Worm (Caenorhabditis elegans) whole organism, early embryonic: Measurements from ENCODE around the gene str-165.

ENCODE experiments used
- B0310.2 ChIP-seq: sonication (generic microtip); optimal IDR thresholded peaks from 2 replicates; lab custom pipeline; 2016; ENCODE audit warnings: mild to moderate bottlenecking, missing genetic modification characterization, missing compliant biosample characterization
- F13C5.2 ChIP-seq: sonication (generic microtip); optimal IDR thresholded peaks from 2 replicates; lab custom pipeline; 2017; ENCODE audit warnings: mild to moderate bottlenecking, missing genetic modification characterization, inconsistent platforms, missing compliant biosample characterization
- aly-1 ChIP-seq: sonication (generic microtip); optimal IDR thresholded peaks from 2 replicates; lab custom pipeline; 2016; ENCODE audit warnings: missing genetic modification characterization, missing compliant biosample characterization
- ama-1 ChIP-seq: fragments of 150-350 bp; optimal IDR thresholded peaks from 2 replicates; lab custom pipeline; 2014
- ceh-13 ChIP-seq: fragments of 200-800 bp; sonication (Bioruptor generic); optimal IDR thresholded peaks from 2 replicates; lab custom pipeline; 2018; ENCODE audit warnings: mild to moderate bottlenecking, missing genetic modification characterization, missing compliant biosample characterization
- ceh-36 ChIP-seq: sonication (generic microtip); optimal IDR thresholded peaks from 2 replicates; lab custom pipeline; 2016; ENCODE audit warnings: missing genetic modification characterization, inconsistent platforms, missing compliant biosample characterization
- ets-7 ChIP-seq: sonication (generic microtip); optimal IDR thresholded peaks from 2 replicates; lab custom pipeline; 2016; ENCODE audit warnings: missing genotype, missing genetic modification characterization, missing compliant biosample characterization
- flt-1 ChIP-seq: fragments of 200-800 bp; sonication (Bioruptor generic); IDR thresholded peaks from 2 replicates; pipeline ENCODE4 v1.3.6; 2022; ENCODE audit warnings: missing genetic modification characterization, missing compliant biosample characterization
- hmbx-1 ChIP-seq: sonication (generic microtip); optimal IDR thresholded peaks from 2 replicates; lab custom pipeline; 2016; ENCODE audit warnings: mild to moderate bottlenecking, missing genetic modification characterization, missing compliant biosample characterization
- hmg-4 ChIP-seq: fragments of 200-800 bp; sonication (Bioruptor generic); optimal IDR thresholded peaks from 2 replicates; lab custom pipeline; 2018; ENCODE audit warnings: mild to moderate bottlenecking, missing genetic modification characterization, missing compliant biosample characterization
- hnd-1 ChIP-seq: sonication (generic microtip); optimal IDR thresholded peaks from 2 replicates; lab custom pipeline; 2016; ENCODE audit warnings: missing genetic modification characterization, missing compliant biosample characterization
- pes-1 ChIP-seq: fragments of 200-800 bp; sonication (Bioruptor generic); IDR thresholded peaks from 2 replicates; pipeline ENCODE4 v1.3.6; 2022; ENCODE audit warnings: missing genetic modification reagents, missing genetic modification characterization, missing compliant biosample characterization
- scrt-1 ChIP-seq: fragments of 200-800 bp; sonication (Bioruptor generic); IDR thresholded peaks from 2 replicates; pipeline ENCODE4 v1.3.6; 2022; ENCODE audit warnings: missing genetic modification characterization, missing compliant biosample characterization
- sea-1 ChIP-seq: fragments of 200-800 bp; sonication (Bioruptor generic); conservative IDR thresholded peaks from 2 replicates; pipeline ENCODE4 v1.3.6; 2022; ENCODE audit warnings: missing genetic modification characterization, missing compliant biosample characterization
- tbx-11 ChIP-seq: fragments of 200-800 bp; sonication (Bioruptor generic); IDR thresholded peaks from 2 replicates; pipeline ENCODE4 v1.3.6; 2022; ENCODE audit warnings: missing genetic modification characterization, missing compliant biosample characterization
- tbx-37 ChIP-seq: fragments of 200-800 bp; sonication (Bioruptor generic); conservative IDR thresholded peaks from 2 replicates; pipeline ENCODE4 v1.3.6; 2022; ENCODE audit warnings: missing genetic modification reagents, missing genetic modification characterization, missing compliant biosample characterization
- tra-4 ChIP-seq: sonication (generic microtip); optimal IDR thresholded peaks from 2 replicates; lab custom pipeline; 2017; ENCODE audit warnings: missing genetic modification characterization, missing compliant biosample characterization

str-165 gene

ce11 chrV:13854306-13854705 lies 23.4 kb downstream of the str-165 start, which contains the start of gene ttr-21:
TSS of gene ttr-21 (minus strand) at chrV:13854405.
- TF ChIP-seq ama-1 (lab: Kevin White, UChicago): no peak
- TF ChIP-seq aly-1 (tag; lab: Kevin White, UChicago): no peak
- no peak for TF ChIP-seq F13C5.2 (tag; lab: Kevin White, UChicago)
- TF ChIP-seq scrt-1 (GFP tag; lab: Robert Waterston, UW): no peak

- TF ChIP-seq flt-1 (GFP tag; lab: Robert Waterston, UW) (no peak), B0310.2 (tag; lab: Kevin White, UChicago) (no peak), tra-4 (no peak), ceh-36 (no peak), pes-1 (GFP tag; lab: Robert Waterston, UW) (no peak), ama-1 (lab: Kevin White, UChicago) (no peak), sea-1 (no peak), ceh-13 (GFP tag; lab: Kevin White, UChicago) (no peak), hnd-1 (tag; lab: Kevin White, UChicago) (no peak), hmbx-1 (tag; lab: Kevin White, UChicago) (no peak), tbx-37 (no peak), F13C5.2 (tag; lab: Kevin White, UChicago) (no peak), scrt-1 (GFP tag; lab: Robert Waterston, UW) (no peak), tbx-11 (GFP tag; lab: Robert Waterston, UW) (no peak), ets-7 (tag; lab: Kevin White, UChicago) (no peak), aly-1 (tag; lab: Kevin White, UChicago) (no peak), hmg-4 (GFP tag; lab: Kevin White, UChicago) (no peak)
Measured at ce11 chrV:13856376-13856775, 25.5 kb downstream of the str-165 start, which contains the start of gene srx-134. TSS of gene srx-134 (minus strand) at chrV:13856476.

ce11 chrV:13857132-13857531 lies 26.2 kb downstream of the str-165 start, which contains the start of gene srx-136:
TSS of gene srx-136 (plus strand) at chrV:13857432.
- TF ChIP-seq pes-1 (GFP tag; lab: Robert Waterston, UW) (no peak), scrt-1 (GFP tag; lab: Robert Waterston, UW) (no peak), tbx-37 (no peak), ceh-13 (GFP tag; lab: Kevin White, UChicago) (no peak), tra-4 (no peak), ama-1 (lab: Kevin White, UChicago) (no peak), F13C5.2 (tag; lab: Kevin White, UChicago) (no peak), ets-7 (tag; lab: Kevin White, UChicago) (no peak), hnd-1 (tag; lab: Kevin White, UChicago) (no peak), B0310.2 (tag; lab: Kevin White, UChicago) (no peak), flt-1 (GFP tag; lab: Robert Waterston, UW) (no peak), hmg-4 (GFP tag; lab: Kevin White, UChicago) (no peak), tbx-11 (GFP tag; lab: Robert Waterston, UW) (no peak), aly-1 (tag; lab: Kevin White, UChicago) (no peak), ceh-36 (no peak), sea-1 (no peak), hmbx-1 (tag; lab: Kevin White, UChicago) (no peak)

- TF ChIP-seq pes-1 (GFP tag; lab: Robert Waterston, UW): no peak
- TF ChIP-seq tra-4: no peak
- no peak for TF ChIP-seq ceh-13 (GFP tag; lab: Kevin White, UChicago)
- no peak for TF ChIP-seq tbx-37
- no peak for TF ChIP-seq B0310.2 (tag; lab: Kevin White, UChicago)
- no peak for TF ChIP-seq scrt-1 (GFP tag; lab: Robert Waterston, UW)
- TF ChIP-seq hnd-1 (tag; lab: Kevin White, UChicago): no peak
- TF ChIP-seq ceh-36: no peak
Measured at ce11 chrV:13858906-13859305, 28.0 kb downstream of the str-165 start, which contains the start of gene srx-135. TSS of gene srx-135 (plus strand) at chrV:13859206.

ce11 chrV:13862505-13862904 lies 31.6 kb downstream of the str-165 start, which contains the start of gene srx-137:
TSS of gene srx-137 (plus strand) at chrV:13862805.
- TF ChIP-seq tbx-11 (GFP tag; lab: Robert Waterston, UW) (no peak), hmg-4 (GFP tag; lab: Kevin White, UChicago) (no peak), aly-1 (tag; lab: Kevin White, UChicago) (no peak), ets-7 (tag; lab: Kevin White, UChicago) (no peak), ceh-13 (GFP tag; lab: Kevin White, UChicago) (no peak), B0310.2 (tag; lab: Kevin White, UChicago) (no peak), hnd-1 (tag; lab: Kevin White, UChicago) (no peak), F13C5.2 (tag; lab: Kevin White, UChicago) (no peak), ama-1 (lab: Kevin White, UChicago) (no peak), sea-1 (no peak)

- no peak for TF ChIP-seq ceh-13 (GFP tag; lab: Kevin White, UChicago)
- no peak for TF ChIP-seq ets-7 (tag; lab: Kevin White, UChicago)
- TF ChIP-seq tra-4: no peak
- no peak for TF ChIP-seq sea-1
- no peak for TF ChIP-seq ceh-36
- TF ChIP-seq flt-1 (GFP tag; lab: Robert Waterston, UW): no peak
- no peak for TF ChIP-seq B0310.2 (tag; lab: Kevin White, UChicago)
- TF ChIP-seq hnd-1 (tag; lab: Kevin White, UChicago): no peak
- no peak for TF ChIP-seq hmg-4 (GFP tag; lab: Kevin White, UChicago)
- no peak for TF ChIP-seq aly-1 (tag; lab: Kevin White, UChicago)
- TF ChIP-seq scrt-1 (GFP tag; lab: Robert Waterston, UW): no peak
Measured at ce11 chrV:13863700-13864099, 32.8 kb downstream of the str-165 start.

- TF ChIP-seq ceh-36: no peak
- no peak for TF ChIP-seq ceh-13 (GFP tag; lab: Kevin White, UChicago)
- no peak for TF ChIP-seq F13C5.2 (tag; lab: Kevin White, UChicago)
- TF ChIP-seq sea-1: no peak
- no peak for TF ChIP-seq hnd-1 (tag; lab: Kevin White, UChicago)
- no peak for TF ChIP-seq hmbx-1 (tag; lab: Kevin White, UChicago)
- TF ChIP-seq tbx-37: no peak
- no peak for TF ChIP-seq aly-1 (tag; lab: Kevin White, UChicago)
- no peak for TF ChIP-seq scrt-1 (GFP tag; lab: Robert Waterston, UW)
- TF ChIP-seq hmg-4 (GFP tag; lab: Kevin White, UChicago): no peak
- TF ChIP-seq ama-1 (lab: Kevin White, UChicago): no peak
- TF ChIP-seq B0310.2 (tag; lab: Kevin White, UChicago): no peak
- TF ChIP-seq tra-4: no peak
- TF ChIP-seq ets-7 (tag; lab: Kevin White, UChicago): no peak
- no peak for TF ChIP-seq flt-1 (GFP tag; lab: Robert Waterston, UW)
- TF ChIP-seq pes-1 (GFP tag; lab: Robert Waterston, UW): no peak
- no peak for TF ChIP-seq tbx-11 (GFP tag; lab: Robert Waterston, UW)
Measured at ce11 chrV:13866353-13866752, 35.4 kb downstream of the str-165 start, which contains the start of gene nhr-175. TSS of gene nhr-175 (plus strand) at chrV:13866691.
